Worm (Caenorhabditis elegans) whole organism, late embryonic: ENCODE data around the gene mcm-5.

Experiments used
- C38D4.7 ChIP-seq: fragments of 200-800 bp; sonication (Bioruptor generic); optimal IDR thresholded peaks from 2 replicates; lab custom pipeline; 2018; ENCODE audit warnings: mild to moderate bottlenecking, missing genetic modification characterization, moderate library complexity, missing compliant biosample characterization
- K09A11.1 ChIP-seq: sonication (generic microtip); optimal IDR thresholded peaks from 2 replicates; lab custom pipeline; 2017; ENCODE audit warnings: antibody characterized with exemption, mild to moderate bottlenecking, missing genetic modification characterization, missing compliant biosample characterization; ENCODE audit not compliant: insufficient read depth
- Y22D7AL.16 ChIP-seq: sonication (generic microtip); optimal IDR thresholded peaks from 2 replicates; lab custom pipeline; 2016; ENCODE audit warnings: missing genetic modification characterization, missing compliant biosample characterization
- ahr-1 ChIP-seq: sonication (generic microtip); optimal IDR thresholded peaks from 2 replicates; lab custom pipeline; 2016; ENCODE audit warnings: missing genetic modification characterization, missing compliant biosample characterization
- ama-1 ChIP-seq: fragments of 150-350 bp; optimal IDR thresholded peaks from 2 replicates; lab custom pipeline; 2014
- ceh-14 ChIP-seq: sonication (generic microtip); optimal IDR thresholded peaks from 2 replicates; lab custom pipeline; 2016; ENCODE audit warnings: missing genotype, missing genetic modification characterization, missing compliant biosample characterization
- ceh-24 ChIP-seq: sonication (generic microtip); optimal IDR thresholded peaks from 2 replicates; lab custom pipeline; 2016; ENCODE audit warnings: mild to moderate bottlenecking, missing genetic modification characterization, missing compliant biosample characterization
- ceh-30 ChIP-seq: fragments of 150-350 bp; optimal IDR thresholded peaks from 2 replicates; lab custom pipeline; 2014; ENCODE audit warnings: missing biosample characterization, missing genetic modification characterization
- ceh-31 ChIP-seq: sonication (generic microtip); optimal IDR thresholded peaks from 2 replicates; lab custom pipeline; 2016; ENCODE audit warnings: missing genetic modification characterization, missing compliant biosample characterization
- ceh-45 ChIP-seq: fragments of 200-800 bp; sonication (Bioruptor generic); IDR thresholded peaks from 2 replicates; pipeline ENCODE4 v1.3.6; 2022; ENCODE audit warnings: missing genetic modification reagents, missing genetic modification characterization, missing compliant biosample characterization
- ceh-6 ChIP-seq: fragments of 200-800 bp; sonication (Bioruptor generic); optimal IDR thresholded peaks from 2 replicates; lab custom pipeline; 2018; ENCODE audit warnings: mild to moderate bottlenecking, missing genetic modification characterization, missing compliant biosample characterization
- elt-2 ChIP-seq: sonication (generic microtip); optimal IDR thresholded peaks from 2 replicates; lab custom pipeline; 2016; ENCODE audit warnings: missing genetic modification reagents, missing genetic modification characterization, missing compliant biosample characterization
- elt-4 ChIP-seq: sonication (generic microtip); optimal IDR thresholded peaks from 2 replicates; lab custom pipeline; 2016; ENCODE audit warnings: missing genetic modification characterization, missing compliant biosample characterization
- eyg-1 ChIP-seq: sonication (generic microtip); optimal IDR thresholded peaks from 2 replicates; lab custom pipeline; 2016; ENCODE audit warnings: missing genotype, missing genetic modification characterization, missing compliant biosample characterization
- fkh-10 ChIP-seq: fragments of 150-350 bp; optimal IDR thresholded peaks from 2 replicates; lab custom pipeline; 2014; ENCODE audit warnings: missing biosample characterization, missing genetic modification reagents, missing genetic modification characterization
- hlh-13 ChIP-seq: fragments of 200-800 bp; sonication (Bioruptor generic); optimal IDR thresholded peaks from 2 replicates; lab custom pipeline; 2018; ENCODE audit warnings: mild to moderate bottlenecking, missing genetic modification characterization, missing compliant biosample characterization
- hlh-30 ChIP-seq: sonication (generic microtip); optimal IDR thresholded peaks from 2 replicates; lab custom pipeline; 2017; ENCODE audit warnings: antibody characterized with exemption, missing genetic modification characterization, missing compliant biosample characterization; ENCODE audit not compliant: insufficient read depth
- hlh-6 ChIP-seq: sonication (generic microtip); optimal IDR thresholded peaks from 2 replicates; lab custom pipeline; 2016; ENCODE audit warnings: missing genotype, missing genetic modification characterization, missing compliant biosample characterization
- hlh-8 ChIP-seq: sonication (generic microtip); optimal IDR thresholded peaks from 2 replicates; lab custom pipeline; 2016; ENCODE audit warnings: missing genotype, missing genetic modification characterization, missing compliant biosample characterization
- madf-2 ChIP-seq: sonication (generic microtip); optimal IDR thresholded peaks from 2 replicates; lab custom pipeline; 2017; ENCODE audit warnings: missing genetic modification characterization, missing compliant biosample characterization
- nfya-1 ChIP-seq: sonication (generic microtip); optimal IDR thresholded peaks from 2 replicates; lab custom pipeline; 2017; ENCODE audit warnings: missing genetic modification characterization, mild to moderate bottlenecking, missing compliant biosample characterization, antibody characterized with exemption, moderate library complexity
- nhr-11 ChIP-seq: fragments of 150-350 bp; optimal IDR thresholded peaks from 2 replicates; lab custom pipeline; 2014; ENCODE audit warnings: missing biosample characterization, missing genetic modification characterization
- npax-4 ChIP-seq: sonication (generic microtip); optimal IDR thresholded peaks from 2 replicates; lab custom pipeline; 2016; ENCODE audit warnings: missing genetic modification characterization, missing compliant biosample characterization
- pag-3 ChIP-seq: sonication (generic microtip); optimal IDR thresholded peaks from 2 replicates; lab custom pipeline; 2016; ENCODE audit warnings: missing compliant biosample characterization, missing genetic modification characterization, borderline replicate concordance
- pat-9 ChIP-seq: fragments of 200-800 bp; sonication (Bioruptor generic); optimal IDR thresholded peaks from 2 replicates; lab custom pipeline; 2018; ENCODE audit warnings: mild to moderate bottlenecking, missing genetic modification characterization, moderate library complexity, missing compliant biosample characterization
- pqm-1 ChIP-seq: sonication (generic microtip); optimal IDR thresholded peaks from 2 replicates; lab custom pipeline; 2016; ENCODE audit warnings: missing genetic modification characterization, missing compliant biosample characterization
- pros-1 ChIP-seq: fragments of 150-350 bp; optimal IDR thresholded peaks from 2 replicates; lab custom pipeline; 2014; ENCODE audit warnings: missing biosample characterization, missing genetic modification reagents, missing genetic modification characterization
- ref-2 ChIP-seq: sonication (generic microtip); optimal IDR thresholded peaks from 2 replicates; lab custom pipeline; 2016; ENCODE audit warnings: missing genetic modification characterization, missing compliant biosample characterization
- rnt-1 ChIP-seq: sonication (generic microtip); optimal IDR thresholded peaks from 2 replicates; lab custom pipeline; 2016; ENCODE audit warnings: missing genetic modification characterization, missing compliant biosample characterization
- sox-4 ChIP-seq: sonication (generic microtip); optimal IDR thresholded peaks from 2 replicates; lab custom pipeline; 2017; ENCODE audit warnings: mild to moderate bottlenecking, missing genetic modification characterization, inconsistent platforms, missing compliant biosample characterization
- tbx-2 ChIP-seq: sonication (generic microtip); optimal IDR thresholded peaks from 2 replicates; lab custom pipeline; 2016; ENCODE audit warnings: missing genetic modification characterization, missing compliant biosample characterization
- tbx-7 ChIP-seq: sonication (generic microtip); optimal IDR thresholded peaks from 2 replicates; lab custom pipeline; 2016; ENCODE audit warnings: missing genotype, missing genetic modification characterization, missing compliant biosample characterization
- ttx-3 ChIP-seq: sonication (generic microtip); optimal IDR thresholded peaks from 2 replicates; lab custom pipeline; 2016; ENCODE audit warnings: missing genetic modification reagents, missing genetic modification characterization, missing compliant biosample characterization
- unc-3 ChIP-seq, 2 experiments: fragments of 200-800 bp in 1 of 2; sonication (Bioruptor generic) in 1 of 2; sonication (generic microtip) in 1 of 2; conservative IDR thresholded peaks in 1 of 2; optimal IDR thresholded peaks in 1 of 2; 2 replicates each; pipeline versions ENCODE4 v1.3.6 to Lab custom; 2016 to 2022; ENCODE audit warnings: missing compliant biosample characterization in 2 of 2, missing genetic modification characterization in 2 of 2, missing genetic modification reagents in 1 of 2
- zip-5 ChIP-seq: sonication (generic microtip); optimal IDR thresholded peaks from 2 replicates; lab custom pipeline; 2016; ENCODE audit warnings: missing genetic modification characterization, missing compliant biosample characterization

mcm-5 gene

DNA sequence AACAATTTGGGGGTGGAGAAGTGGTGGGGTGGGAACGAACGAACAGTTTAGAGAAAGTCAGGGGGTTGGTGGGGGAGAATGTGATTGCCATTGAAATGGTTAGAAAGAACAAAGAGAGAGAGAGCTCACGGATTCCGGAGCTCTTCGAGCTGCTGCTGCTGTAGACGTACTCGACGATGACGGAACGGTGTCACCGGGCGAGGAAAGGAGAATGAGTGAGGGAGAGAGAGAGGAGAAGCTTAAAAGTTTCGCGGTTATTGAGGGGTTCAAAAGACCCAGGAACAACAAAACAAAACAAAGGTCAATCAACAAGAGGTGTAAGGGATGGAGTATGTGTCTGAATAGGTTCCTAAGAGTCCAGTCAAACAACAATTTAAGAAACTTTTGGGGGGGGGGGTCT lies 14.8 kb downstream of the mcm-5 start:
- TF ChIP-seq ama-1 (lab: Kevin White, UChicago) = peak; percentile 74
- TF ChIP-seq ceh-24 (tag; lab: Kevin White, UChicago) = no peak

DNA sequence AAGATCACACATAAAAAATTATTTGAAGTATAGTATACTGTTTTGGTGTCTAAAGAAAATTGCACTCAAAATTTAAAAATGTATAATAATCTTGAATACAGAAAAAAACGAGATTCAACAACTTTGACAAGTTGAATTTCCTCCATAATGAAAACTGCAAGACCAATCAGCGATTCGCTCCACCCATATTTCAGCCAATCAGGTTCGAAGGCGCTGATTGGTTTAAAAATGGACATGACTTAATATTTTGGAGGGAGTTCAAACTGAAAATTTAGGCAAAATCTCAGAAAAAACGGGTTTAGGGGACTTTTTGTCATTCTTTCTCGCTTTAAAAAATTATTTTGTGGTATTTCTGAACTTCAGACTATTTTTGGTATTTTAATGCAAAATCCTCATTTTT lies 15.4 kb downstream of the mcm-5 start:
- TF ChIP-seq nfya-1 (tag; lab: Kevin White, UChicago) (peak; percentile 93), rnt-1 (tag; lab: Kevin White, UChicago) (no peak), pros-1 (tag; lab: Kevin White, UChicago) (no peak), ceh-31 (tag; lab: Kevin White, UChicago) (no peak), zip-5 (tag; lab: Kevin White, UChicago) (no peak), pqm-1 (no peak), ama-1 (lab: Kevin White, UChicago) (no peak), tbx-7 (tag; lab: Kevin White, UChicago) (no peak)

DNA sequence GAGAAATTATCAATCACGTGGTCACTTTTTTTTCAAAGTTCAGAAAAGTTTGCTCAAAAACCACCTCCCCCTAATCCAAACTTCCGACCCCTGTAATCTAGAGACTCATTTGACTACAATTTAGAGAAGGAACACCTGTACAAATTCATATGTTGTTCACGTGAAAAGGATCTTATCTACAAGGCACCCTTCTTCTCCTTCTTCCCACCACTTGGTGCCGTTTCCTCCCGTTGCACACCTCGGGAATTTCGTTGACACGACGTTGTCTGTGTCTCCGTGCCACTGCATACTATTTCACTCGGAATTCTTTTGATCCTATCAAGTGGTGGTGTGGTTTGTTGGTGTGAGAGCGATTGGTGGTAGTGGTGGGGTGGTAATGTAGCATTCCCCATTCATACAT lies 16.5 kb downstream of the mcm-5 start:
- TF ChIP-seq Y22D7AL.16 = no peak
- TF ChIP-seq ahr-1 (tag; lab: Kevin White, UChicago) = no peak
- no peak for TF ChIP-seq nhr-11 (tag; lab: Kevin White, UChicago)
- no peak for TF ChIP-seq K09A11.1 (tag; lab: Kevin White, UChicago)
- TF ChIP-seq elt-2 (tag; lab: Kevin White, UChicago) = peak; percentile 47
- TF ChIP-seq pros-1 (tag; lab: Kevin White, UChicago) = no peak
- TF ChIP-seq ttx-3 (tag; lab: Kevin White, UChicago) = no peak
- TF ChIP-seq ceh-45 (GFP tag; lab: Robert Waterston, UW) = no peak
- TF ChIP-seq ceh-30 (tag; lab: Kevin White, UChicago) = no peak
- TF ChIP-seq unc-3 (GFP tag; conservative IDR thresholded peaks at IDR 0.05; lab: Robert Waterston, UW) = no peak
- no peak for TF ChIP-seq unc-3 (tag; optimal IDR thresholded peaks at IDR 0.05; lab: Kevin White, UChicago)
- no peak for TF ChIP-seq hlh-8
- TF ChIP-seq madf-2 (tag; lab: Kevin White, UChicago) = no peak
- TF ChIP-seq hlh-13 = no peak
- no peak for TF ChIP-seq npax-4
- no peak for TF ChIP-seq pag-3
- TF ChIP-seq sox-4 (tag; lab: Kevin White, UChicago) = no peak
- TF ChIP-seq zip-5 (tag; lab: Kevin White, UChicago) = no peak
- peak; percentile 10 for TF ChIP-seq ref-2 (tag; lab: Kevin White, UChicago)
- TF ChIP-seq tbx-2 (tag; lab: Kevin White, UChicago) = peak; percentile 75
- TF ChIP-seq elt-4 (tag; lab: Kevin White, UChicago) = no peak
- no peak for TF ChIP-seq ceh-14 (tag; lab: Kevin White, UChicago)
- TF ChIP-seq hlh-30 (tag; lab: Kevin White, UChicago) = peak; percentile 47
- TF ChIP-seq hlh-6 (tag; lab: Kevin White, UChicago) = no peak
- no peak for TF ChIP-seq pat-9

DNA sequence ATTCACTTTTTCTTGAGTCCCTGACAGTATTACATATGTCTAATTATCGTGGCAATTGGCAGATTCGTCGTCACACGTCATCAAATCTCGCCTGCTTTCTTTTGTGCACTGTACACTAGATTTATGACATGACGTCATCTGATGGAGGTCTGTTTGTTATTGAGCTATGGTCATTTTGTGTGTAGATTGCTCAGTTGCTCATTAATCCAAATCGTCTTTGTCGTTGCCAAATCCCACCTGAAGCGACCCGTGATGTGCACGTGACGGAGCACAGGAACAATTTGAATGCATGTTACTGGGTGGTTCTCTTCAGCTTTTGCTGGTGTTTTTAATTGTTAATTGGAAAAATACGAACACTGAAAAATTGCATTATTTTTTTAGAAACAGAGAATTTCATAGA lies 18.2 kb downstream of the mcm-5 start:
- TF ChIP-seq fkh-10 (no peak), tbx-2 (tag; lab: Kevin White, UChicago) (no peak), C38D4.7 (no peak), hlh-30 (tag; lab: Kevin White, UChicago) (peak; percentile 61), sox-4 (tag; lab: Kevin White, UChicago) (no peak)
- TF ChIP-seq, all 69 proteins: peak for 1

DNA sequence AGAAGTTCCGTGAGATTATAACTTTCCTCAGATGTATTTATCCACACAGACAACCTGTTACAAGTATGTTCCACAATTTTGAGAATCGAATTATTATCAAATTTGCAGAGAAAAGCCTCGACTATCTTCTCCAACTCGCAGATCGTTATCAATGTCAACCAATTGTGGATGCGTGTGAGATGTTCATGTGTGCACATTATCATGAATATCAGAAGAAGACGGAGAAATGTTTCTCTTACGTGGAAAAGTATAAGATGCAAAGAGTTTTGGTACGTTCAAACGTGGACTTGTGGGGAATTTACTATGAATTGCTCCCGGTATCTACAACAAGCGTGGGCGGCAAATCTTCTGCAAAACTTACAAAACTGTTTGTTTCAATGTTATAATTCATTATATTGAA lies 20.0 kb downstream of the mcm-5 start:
- no peak for TF ChIP-seq eyg-1 (tag; lab: Kevin White, UChicago)
- TF ChIP-seq C38D4.7 = no peak
- TF ChIP-seq ahr-1 (tag; lab: Kevin White, UChicago) = no peak
- no peak for TF ChIP-seq ceh-6 (GFP tag; lab: Kevin White, UChicago)
- TF ChIP-seq elt-2 (tag; lab: Kevin White, UChicago) = peak; percentile 11
